Worm (Caenorhabditis elegans) whole organism, L1 larva: ENCODE data around the gene T13C5.9.

Source experiments
- C34B4.2 ChIP-seq: sonication (generic microtip); optimal IDR thresholded peaks from 2 replicates; lab custom pipeline; 2017; ENCODE audit warnings: mild to moderate bottlenecking, missing genetic modification characterization, missing compliant biosample characterization
- F16B12.6 ChIP-seq: fragments of 150-350 bp; optimal IDR thresholded peaks from 2 replicates; lab custom pipeline; 2014; ENCODE audit warnings: missing biosample characterization, missing genetic modification characterization
- Y116A8C.19 ChIP-seq: sonication (generic microtip); optimal IDR thresholded peaks from 2 replicates; lab custom pipeline; 2016; ENCODE audit warnings: missing compliant biosample characterization, missing genetic modification characterization, borderline replicate concordance
- alr-1 ChIP-seq: fragments of 200-800 bp; sonication (Bioruptor generic); optimal IDR thresholded peaks from 2 replicates; lab custom pipeline; 2018; ENCODE audit warnings: borderline replicate concordance, mild to moderate bottlenecking, missing genetic modification characterization, missing compliant biosample characterization
- ama-1 ChIP-seq: fragments of 150-350 bp; optimal IDR thresholded peaks from 2 replicates; lab custom pipeline; 2014
- blmp-1 ChIP-seq: fragments of 150-350 bp; optimal IDR thresholded peaks from 2 replicates; lab custom pipeline; 2014; ENCODE audit warnings: missing biosample characterization, missing genetic modification characterization
- ceh-8 ChIP-seq: fragments of 200-800 bp; sonication (Bioruptor generic); optimal IDR thresholded peaks from 2 replicates; lab custom pipeline; 2018; ENCODE audit warnings: mild to moderate bottlenecking, missing genetic modification characterization, moderate library complexity, missing compliant biosample characterization
- ceh-82 ChIP-seq, 3 experiments: fragments of 150-350 bp in 1 of 3; sonication (generic microtip) in 2 of 3; optimal IDR thresholded peaks; 2 replicates each; lab custom pipeline; 2014 to 2017; ENCODE audit warnings: missing biosample characterization in 3 of 3, missing genetic modification characterization in 3 of 3
- ceh-90 ChIP-seq: sonication (generic microtip); optimal IDR thresholded peaks from 2 replicates; lab custom pipeline; 2016; ENCODE audit warnings: missing genetic modification characterization, missing compliant biosample characterization
- ces-1 ChIP-seq: fragments of 150-350 bp; optimal IDR thresholded peaks from 2 replicates; lab custom pipeline; 2014; ENCODE audit warnings: missing biosample characterization, missing genetic modification reagents, missing genetic modification characterization
- dsc-1 ChIP-seq: sonication (generic microtip); optimal IDR thresholded peaks from 2 replicates; lab custom pipeline; 2016; ENCODE audit warnings: mild to moderate bottlenecking, missing genetic modification characterization, missing compliant biosample characterization
- elt-2 ChIP-seq: sonication (generic microtip); optimal IDR thresholded peaks from 2 replicates; lab custom pipeline; 2016; ENCODE audit warnings: missing genetic modification characterization, mild to moderate bottlenecking, inconsistent platforms, missing compliant biosample characterization, missing genetic modification reagents
- fkh-8 ChIP-seq: sonication (generic microtip); optimal IDR thresholded peaks from 2 replicates; lab custom pipeline; 2016; ENCODE audit warnings: mild to moderate bottlenecking, missing genetic modification characterization, missing compliant biosample characterization
- fos-1 ChIP-seq: fragments of 150-350 bp; optimal IDR thresholded peaks from 2 replicates; lab custom pipeline; 2014; ENCODE audit warnings: missing biosample characterization, missing genetic modification characterization
- hpl-2 ChIP-seq: fragments of 150-350 bp; optimal IDR thresholded peaks from 2 replicates; lab custom pipeline; 2014; ENCODE audit warnings: missing biosample characterization, missing genetic modification reagents, missing genetic modification characterization
- irx-1 ChIP-seq: sonication (generic microtip); optimal IDR thresholded peaks from 2 replicates; lab custom pipeline; 2016; ENCODE audit warnings: missing genetic modification characterization, missing compliant biosample characterization
- isw-1 ChIP-seq: fragments of 200-800 bp; sonication (Bioruptor generic); IDR thresholded peaks from 2 replicates; pipeline ENCODE4 v1.3.6; 2022; ENCODE audit warnings: missing genetic modification characterization, missing compliant biosample characterization
- jun-1 ChIP-seq: fragments of 150-350 bp; optimal IDR thresholded peaks from 2 replicates; lab custom pipeline; 2014; ENCODE audit warnings: missing biosample characterization, missing genetic modification reagents, missing genetic modification characterization
- lin-13 ChIP-seq: fragments of 150-350 bp; optimal IDR thresholded peaks from 2 replicates; lab custom pipeline; 2014; ENCODE audit warnings: missing biosample characterization, missing genetic modification reagents, missing genetic modification characterization
- lin-15B ChIP-seq: fragments of 150-350 bp; sonication (generic microtip); optimal IDR thresholded peaks from 3 replicates; lab custom pipeline; 2014; ENCODE audit warnings: missing biosample characterization, missing genetic modification characterization
- lin-35 ChIP-seq, 2 experiments: fragments of 150-350 bp; optimal IDR thresholded peaks; 2 replicates each; lab custom pipeline; 2014; ENCODE audit warnings: missing biosample characterization in 2 of 2, missing genetic modification characterization in 2 of 2, missing genetic modification reagents in 2 of 2
- lin-39 ChIP-seq: fragments of 150-350 bp; optimal IDR thresholded peaks from 2 replicates; lab custom pipeline; 2014; ENCODE audit warnings: missing biosample characterization, missing genetic modification reagents, missing genetic modification characterization
- lir-3 ChIP-seq: sonication (generic microtip); optimal IDR thresholded peaks from 2 replicates; lab custom pipeline; 2016; ENCODE audit warnings: mild to moderate bottlenecking, missing genetic modification characterization, moderate library complexity, missing compliant biosample characterization; ENCODE audit not compliant: poor library complexity
- mab-9 ChIP-seq: fragments of 200-800 bp; sonication (Bioruptor generic); IDR thresholded peaks from 2 replicates; pipeline ENCODE4 v1.3.6; 2022; ENCODE audit warnings: missing genetic modification reagents, missing genetic modification characterization, missing compliant biosample characterization
- mdl-1 ChIP-seq, 2 experiments: fragments of 150-350 bp; optimal IDR thresholded peaks; 2 replicates each; lab custom pipeline; 2014 to 2017; ENCODE audit warnings: missing biosample characterization in 2 of 2, missing genetic modification characterization in 2 of 2, inconsistent platforms in 1 of 2
- mef-2 ChIP-seq: fragments of 150-350 bp; optimal IDR thresholded peaks from 2 replicates; lab custom pipeline; 2014; ENCODE audit warnings: missing biosample characterization, missing genetic modification characterization
- nhr-11 ChIP-seq: fragments of 150-350 bp; optimal IDR thresholded peaks from 2 replicates; lab custom pipeline; 2014; ENCODE audit warnings: missing biosample characterization, missing genetic modification characterization
- nhr-19 ChIP-seq: fragments of 200-800 bp; sonication (Bioruptor generic); conservative IDR thresholded peaks from 2 replicates; pipeline ENCODE4 v1.3.6; 2022; ENCODE audit warnings: missing genetic modification characterization, missing compliant biosample characterization
- nhr-20 ChIP-seq: sonication (generic microtip); optimal IDR thresholded peaks from 2 replicates; lab custom pipeline; 2016; ENCODE audit warnings: mild to moderate bottlenecking, missing genetic modification characterization, missing compliant biosample characterization
- nhr-77 ChIP-seq: fragments of 150-350 bp; optimal IDR thresholded peaks from 2 replicates; lab custom pipeline; 2014; ENCODE audit warnings: missing biosample characterization, missing genetic modification characterization
- nhr-84 ChIP-seq: sonication (generic microtip); optimal IDR thresholded peaks from 2 replicates; lab custom pipeline; 2017; ENCODE audit warnings: missing biosample characterization, missing genetic modification characterization
- nhr-85 ChIP-seq: sonication (generic microtip); peaks from one replicate; lab custom pipeline; 2016; ENCODE audit warnings: missing genetic modification characterization, inconsistent platforms, missing compliant biosample characterization
- nhr-90 ChIP-seq: sonication (generic microtip); optimal IDR thresholded peaks from 2 replicates; lab custom pipeline; 2016; ENCODE audit warnings: mild to moderate bottlenecking, missing genetic modification characterization, missing compliant biosample characterization; ENCODE audit not compliant: poor library complexity
- pag-3 ChIP-seq: sonication (generic microtip); optimal IDR thresholded peaks from 2 replicates; lab custom pipeline; 2017; ENCODE audit warnings: missing genetic modification characterization, mild to moderate bottlenecking, missing compliant biosample characterization, antibody characterized with exemption, borderline replicate concordance; ENCODE audit not compliant: insufficient read depth
- pax-3 ChIP-seq: fragments of 200-800 bp; sonication (Bioruptor generic); optimal IDR thresholded peaks from 2 replicates; lab custom pipeline; 2018; ENCODE audit warnings: mild to moderate bottlenecking, missing genetic modification characterization, moderate library complexity, missing compliant biosample characterization
- pqm-1 ChIP-seq: sonication (generic microtip); optimal IDR thresholded peaks from 3 replicates; lab custom pipeline; 2017; ENCODE audit warnings: missing biosample characterization, missing genetic modification characterization
- rnt-1 ChIP-seq: sonication (generic microtip); optimal IDR thresholded peaks from 2 replicates; lab custom pipeline; 2016; ENCODE audit warnings: mild to moderate bottlenecking, missing genetic modification characterization, moderate library complexity, missing compliant biosample characterization
- skn-1 ChIP-seq: fragments of 150-350 bp; optimal IDR thresholded peaks from 2 replicates; lab custom pipeline; 2014; ENCODE audit warnings: missing biosample characterization, missing genetic modification characterization
- snpc-4 ChIP-seq: fragments of 150-350 bp; optimal IDR thresholded peaks from 2 replicates; lab custom pipeline; 2014; ENCODE audit warnings: missing biosample characterization, missing genetic modification characterization
- sox-4 ChIP-seq: sonication (generic microtip); optimal IDR thresholded peaks from 2 replicates; lab custom pipeline; 2016; ENCODE audit warnings: missing genetic modification characterization, missing compliant biosample characterization
- sup-37 ChIP-seq: fragments of 200-800 bp; sonication (Bioruptor generic); optimal IDR thresholded peaks from 2 replicates; lab custom pipeline; 2018; ENCODE audit warnings: mild to moderate bottlenecking, missing genetic modification characterization, missing compliant biosample characterization
- swsn-7 ChIP-seq: sonication (generic microtip); optimal IDR thresholded peaks from 2 replicates; lab custom pipeline; 2016; ENCODE audit warnings: missing genetic modification characterization, missing compliant biosample characterization
- tbx-2 ChIP-seq: sonication (generic microtip); optimal IDR thresholded peaks from 2 replicates; lab custom pipeline; 2016; ENCODE audit warnings: missing genetic modification characterization, missing compliant biosample characterization
- tlp-1 ChIP-seq: fragments of 150-350 bp; optimal IDR thresholded peaks from 2 replicates; lab custom pipeline; 2014; ENCODE audit warnings: missing biosample characterization, missing genetic modification characterization
- unc-30 ChIP-seq: sonication (generic microtip); optimal IDR thresholded peaks from 2 replicates; lab custom pipeline; 2017; ENCODE audit warnings: missing biosample characterization, missing genetic modification characterization
- unc-62 ChIP-seq: fragments of 150-350 bp; optimal IDR thresholded peaks from 2 replicates; lab custom pipeline; 2014; ENCODE audit warnings: missing biosample characterization, missing genetic modification reagents, missing genetic modification characterization
- unc-86 ChIP-seq: sonication (generic microtip); optimal IDR thresholded peaks from 2 replicates; lab custom pipeline; 2016; ENCODE audit warnings: missing genetic modification characterization, missing compliant biosample characterization
- unc-98 ChIP-seq: fragments of 200-800 bp; sonication (Bioruptor generic); IDR thresholded peaks from 2 replicates; pipeline ENCODE4 v1.3.6; 2022; ENCODE audit warnings: missing genetic modification characterization, missing compliant biosample characterization
- vab-15 ChIP-seq: sonication (generic microtip); optimal IDR thresholded peaks from 2 replicates; lab custom pipeline; 2017; ENCODE audit warnings: missing genotype, mild to moderate bottlenecking, missing genetic modification characterization, missing compliant biosample characterization
- ztf-11 ChIP-seq, 2 experiments: sonication (generic microtip); optimal IDR thresholded peaks; 2 replicates each; lab custom pipeline; 2016 to 2017; ENCODE audit warnings: missing genetic modification characterization in 2 of 2, missing biosample characterization in 1 of 2, missing compliant biosample characterization in 1 of 2

Gene T13C5.9

ce11 chrX:6219892-6220291 is 29.8 kb downstream of the T13C5.9 start (continued):
- TF ChIP-seq mab-9 (GFP tag; lab: Robert Waterston, UW) (no peak), nhr-11 (tag; lab: Kevin White, UChicago) (no peak), sup-37 (GFP tag; lab: Kevin White, UChicago) (no peak), nhr-85 (tag; lab: Kevin White, UChicago) (peak; percentile 74), nhr-90 (tag; lab: Kevin White, UChicago) (peak; percentile 67), nhr-84 (no peak), fos-1 (peak; percentile 27), mdl-1 (tag; optimal IDR thresholded peaks at IDR 0.05; lab: Kevin White, UChicago) (peak in 1 of 2 experiments; percentile 52), ces-1 (no peak), unc-86 (tag; lab: Kevin White, UChicago) (peak; percentile 45), rnt-1 (peak; percentile 77), unc-98 (GFP tag; lab: Robert Waterston, UW) (peak; percentile 5; the same call in 1 of the 2 replicates), Y116A8C.19 (no peak), irx-1 (tag; lab: Kevin White, UChicago) (peak; percentile 52), lin-39 (tag; lab: Kevin White, UChicago) (no peak), ceh-82 (tag; optimal IDR thresholded peaks at IDR 0.05; lab: Kevin White, UChicago) (peak; percentile 24 to 55 (median 31)), blmp-1 (tag; lab: Kevin White, UChicago) (no peak), vab-15 (tag; lab: Kevin White, UChicago) (no peak), fkh-8 (peak; percentile 46), F16B12.6 (tag; lab: Kevin White, UChicago) (no peak), ceh-8 (GFP tag; lab: Kevin White, UChicago) (no peak), hpl-2 (GFP tag; lab: Kevin White, UChicago) (no peak), pqm-1 (tag; lab: Kevin White, UChicago) (no peak), jun-1 (tag; lab: Kevin White, UChicago) (peak; percentile 23), tbx-2 (tag; lab: Kevin White, UChicago) (peak; percentile 55), isw-1 (GFP tag; lab: Robert Waterston, UW) (no peak), lin-35 (GFP tag; optimal IDR thresholded peaks at IDR 0.05; lab: Kevin White, UChicago) (peak; percentile 9 to 68), mef-2 (no peak), pag-3 (tag; lab: Kevin White, UChicago) (no peak), unc-62 (GFP tag; lab: Kevin White, UChicago) (no peak), nhr-19 (GFP tag; lab: Robert Waterston, UW) (peak; percentile 72), lin-15B (no peak), lir-3 (tag; lab: Kevin White, UChicago) (peak; percentile 23), ceh-90 (no peak), alr-1 (tag; lab: Kevin White, UChicago) (no peak), nhr-20 (peak; percentile 65), ama-1 (no peak), C34B4.2 (tag; lab: Kevin White, UChicago) (no peak), skn-1 (peak; percentile 23), dsc-1 (tag; lab: Kevin White, UChicago) (peak; percentile 72), tlp-1 (tag; lab: Kevin White, UChicago) (no peak), swsn-7 (tag; lab: Kevin White, UChicago) (peak; percentile 50), lin-13 (GFP tag; lab: Kevin White, UChicago) (no peak), nhr-77 (tag; lab: Kevin White, UChicago) (peak; percentile 14), sox-4 (tag; lab: Kevin White, UChicago) (no peak), pax-3 (tag; lab: Kevin White, UChicago) (no peak), ztf-11 (tag; optimal IDR thresholded peaks at IDR 0.05; lab: Kevin White, UChicago) (no peak), elt-2 (tag; lab: Kevin White, UChicago) (no peak), snpc-4 (tag; lab: Kevin White, UChicago) (no peak), unc-30 (tag; lab: Kevin White, UChicago) (no peak)
